Worm (Caenorhabditis elegans): ENCODE data around the gene ugt-1.

DNA sequence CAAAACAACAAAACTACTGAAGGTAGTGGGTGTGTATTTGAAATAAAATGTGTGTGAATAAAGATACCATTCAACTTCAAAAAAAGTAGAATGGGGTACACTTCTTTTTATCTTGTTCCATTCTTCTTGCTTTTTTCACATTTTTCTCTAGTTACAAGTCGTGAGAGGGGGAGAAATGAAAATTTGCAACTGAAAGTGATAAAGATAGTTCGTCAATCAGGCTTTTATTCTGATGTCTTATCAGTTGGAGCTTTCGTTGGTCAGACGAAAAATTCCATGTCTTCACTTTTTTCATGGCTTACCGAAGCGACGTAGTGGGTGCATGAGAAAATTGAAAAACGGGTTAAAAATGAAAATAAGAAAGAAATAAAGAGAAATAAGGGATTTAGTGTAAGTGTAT, 38.3 kb downstream of the ugt-1 start, which contains the start of gene Y32F6A.4:
- no peak for TF ChIP-seq flt-1 (GFP tag; IDR thresholded peaks at IDR 0.05)
- no peak for TF ChIP-seq ama-1 (optimal IDR thresholded peaks at IDR 0.05)
- no peak for TF ChIP-seq tbx-37 (GFP tag; conservative IDR thresholded peaks at IDR 0.05)
- TF ChIP-seq tra-4 (tag; optimal IDR thresholded peaks at IDR 0.05) = no peak
- TF ChIP-seq tbx-11 (GFP tag; IDR thresholded peaks at IDR 0.05) = no peak
- no peak for TF ChIP-seq scrt-1 (GFP tag; IDR thresholded peaks at IDR 0.05)
- TF ChIP-seq hmg-4 (GFP tag; optimal IDR thresholded peaks at IDR 0.05) = no peak
- TF ChIP-seq hmbx-1 (tag; optimal IDR thresholded peaks at IDR 0.05) = no peak
- TF ChIP-seq pes-1 (GFP tag; IDR thresholded peaks at IDR 0.05) = no peak
